Fruit fly (Drosophila melanogaster) whole organism, prepupa: ENCODE data around the gene CG8765.

Experiments used
- CG10631 ChIP-seq: fragments of 200-800 bp; sonication (Bioruptor generic); optimal IDR thresholded peaks from 2 replicates; lab custom pipeline; 2016; ENCODE audit warnings: missing biosample characterization, missing genetic modification characterization
- CG11294 ChIP-seq: fragments of 200-800 bp; sonication (Bioruptor generic); IDR thresholded peaks from 2 replicates; pipeline ENCODE4 v1.3.6; 2022; ENCODE audit warnings: missing biosample characterization, missing genetic modification characterization
- CG11762 ChIP-seq: fragments of 200-800 bp; sonication (Bioruptor generic); optimal IDR thresholded peaks from 3 replicates; lab custom pipeline; 2016; ENCODE audit warnings: missing biosample characterization, missing genetic modification characterization; ENCODE audit not compliant: insufficient read depth
- CG11902 ChIP-seq: fragments of 200-800 bp; sonication (Bioruptor generic); optimal IDR thresholded peaks from 3 replicates; lab custom pipeline; 2016; ENCODE audit warnings: missing biosample characterization, missing genetic modification characterization
- CG15336 ChIP-seq: fragments of 200-800 bp; sonication (Bioruptor generic); IDR thresholded peaks from 2 replicates; pipeline ENCODE4 v1.3.6; 2022; ENCODE audit warnings: missing biosample characterization, missing genetic modification characterization
- CG1621 ChIP-seq: fragments of 200-800 bp; sonication (Bioruptor generic); optimal IDR thresholded peaks from 3 replicates; lab custom pipeline; 2018; ENCODE audit warnings: missing biosample characterization, mild to moderate bottlenecking, missing genetic modification characterization
- CG3032 ChIP-seq: fragments of 200-800 bp; optimal IDR thresholded peaks from 2 replicates; lab custom pipeline; 2019; ENCODE audit warnings: missing biosample characterization, mild to moderate bottlenecking, missing genetic modification characterization, moderate library complexity
- CG31627 ChIP-seq: fragments of 200-800 bp; sonication (Bioruptor generic); optimal IDR thresholded peaks from 3 replicates; lab custom pipeline; 2016; ENCODE audit warnings: missing biosample characterization, missing genetic modification characterization
- CG32006 ChIP-seq: fragments of 200-800 bp; sonication (Bioruptor generic); optimal IDR thresholded peaks from 3 replicates; lab custom pipeline; 2017; ENCODE audit warnings: missing biosample characterization, mild to moderate bottlenecking, missing genetic modification characterization
- CG3919 ChIP-seq: fragments of 200-800 bp; sonication (Bioruptor generic); optimal IDR thresholded peaks from 3 replicates; lab custom pipeline; 2016; ENCODE audit warnings: missing biosample characterization, missing genetic modification characterization
- CG4318 ChIP-seq: fragments of 200-800 bp; sonication (Bioruptor generic); optimal IDR thresholded peaks from 3 replicates; lab custom pipeline; 2017; ENCODE audit warnings: missing biosample characterization, mild to moderate bottlenecking, missing genetic modification characterization
- CG6163 ChIP-seq: fragments of 200-800 bp; sonication (Bioruptor generic); IDR thresholded peaks from 3 replicates; pipeline ENCODE4 v1.3.6; 2022; ENCODE audit warnings: missing biosample characterization, missing genetic modification characterization
- CG6276 ChIP-seq: fragments of 200-800 bp; sonication (Bioruptor generic); optimal IDR thresholded peaks from 2 replicates; lab custom pipeline; 2017; ENCODE audit warnings: missing biosample characterization, mild to moderate bottlenecking, missing genetic modification characterization
- CG6792 ChIP-seq: fragments of 200-800 bp; sonication (Bioruptor generic); optimal IDR thresholded peaks from 3 replicates; lab custom pipeline; 2016; ENCODE audit warnings: missing biosample characterization, missing genetic modification characterization
- CG6808 ChIP-seq: fragments of 200-800 bp; sonication (Bioruptor generic); optimal IDR thresholded peaks from 3 replicates; lab custom pipeline; 2017; ENCODE audit warnings: missing biosample characterization, missing genetic modification characterization, mild to moderate bottlenecking, moderate library complexity, missing genetic modification reagents
- CG6854 ChIP-seq: fragments of 200-800 bp; sonication (Bioruptor generic); optimal IDR thresholded peaks from 2 replicates; lab custom pipeline; 2017; ENCODE audit warnings: missing biosample characterization, mild to moderate bottlenecking, missing genetic modification characterization
- CG7368 ChIP-seq: fragments of 200-800 bp; sonication (Bioruptor generic); optimal IDR thresholded peaks from 3 replicates; lab custom pipeline; 2016; ENCODE audit warnings: missing biosample characterization, missing genetic modification characterization
- CG8632 ChIP-seq: fragments of 200-800 bp; sonication (Bioruptor generic); optimal IDR thresholded peaks from 3 replicates; lab custom pipeline; 2016; ENCODE audit warnings: missing biosample characterization, missing genetic modification characterization
- CG9139 ChIP-seq: fragments of 200-800 bp; sonication (Bioruptor generic); optimal IDR thresholded peaks from 3 replicates; lab custom pipeline; 2017; ENCODE audit warnings: missing biosample characterization, mild to moderate bottlenecking, missing genetic modification characterization
- Eip75B ChIP-seq: fragments of 200-800 bp; sonication (Bioruptor generic); optimal IDR thresholded peaks from 3 replicates; lab custom pipeline; 2016; ENCODE audit warnings: missing biosample characterization, missing genetic modification characterization
- Eip78C ChIP-seq: fragments of 200-800 bp; sonication (Bioruptor generic); peaks from one replicate; lab custom pipeline; 2016; ENCODE audit warnings: missing biosample characterization, missing genetic modification characterization
- Eip93F ChIP-seq: fragments of 200-800 bp; sonication (Bioruptor generic); optimal IDR thresholded peaks from 2 replicates; lab custom pipeline; 2016; ENCODE audit warnings: missing biosample characterization, mild to moderate bottlenecking, missing genetic modification characterization
- Ets21C ChIP-seq: fragments of 200-800 bp; sonication (Bioruptor generic); optimal IDR thresholded peaks from 3 replicates; lab custom pipeline; 2016; ENCODE audit warnings: missing biosample characterization, missing genetic modification characterization
- Gug ChIP-seq: fragments of 200-800 bp; sonication (Bioruptor generic); IDR thresholded peaks from 2 replicates; pipeline ENCODE4 v1.3.6; 2022; ENCODE audit warnings: missing biosample characterization, missing genetic modification characterization
- Hr39 ChIP-seq: fragments of 200-800 bp; sonication (Bioruptor generic); optimal IDR thresholded peaks from 2 replicates; lab custom pipeline; 2016; ENCODE audit warnings: missing biosample characterization, missing genetic modification characterization
- Lpt ChIP-seq: fragments of 200-800 bp; sonication (Bioruptor generic); optimal IDR thresholded peaks from 3 replicates; lab custom pipeline; 2016; ENCODE audit warnings: missing biosample characterization, missing genetic modification characterization
- Met ChIP-seq: fragments of 200-800 bp; sonication (Bioruptor generic); optimal IDR thresholded peaks from 3 replicates; lab custom pipeline; 2016; ENCODE audit warnings: missing biosample characterization, missing genetic modification characterization
- OdsH ChIP-seq: fragments of 200-800 bp; sonication (Bioruptor generic); optimal IDR thresholded peaks from 3 replicates; lab custom pipeline; 2016; ENCODE audit warnings: missing biosample characterization, missing genetic modification characterization
- Smox ChIP-seq: fragments of 200-800 bp; sonication (Bioruptor generic); optimal IDR thresholded peaks from 3 replicates; lab custom pipeline; 2016; ENCODE audit warnings: missing biosample characterization, missing genetic modification characterization
- Sox14 ChIP-seq: fragments of 200-800 bp; sonication (Bioruptor generic); optimal IDR thresholded peaks from 3 replicates; lab custom pipeline; 2016; ENCODE audit warnings: missing biosample characterization, missing genetic modification characterization
- achi ChIP-seq: fragments of 200-800 bp; sonication (Bioruptor generic); optimal IDR thresholded peaks from 3 replicates; lab custom pipeline; 2016; ENCODE audit warnings: missing biosample characterization, missing genetic modification characterization
- acj6 ChIP-seq: fragments of 200-800 bp; sonication (Bioruptor generic); optimal IDR thresholded peaks from 3 replicates; lab custom pipeline; 2016; ENCODE audit warnings: missing biosample characterization, missing genetic modification characterization
- cyc ChIP-seq: fragments of 200-800 bp; sonication (Bioruptor generic); optimal IDR thresholded peaks from 3 replicates; lab custom pipeline; 2016; ENCODE audit warnings: missing biosample characterization, missing genetic modification characterization
- dac ChIP-seq: fragments of 200-800 bp; sonication (Bioruptor generic); optimal IDR thresholded peaks from 2 replicates; lab custom pipeline; 2017; ENCODE audit warnings: missing biosample characterization, mild to moderate bottlenecking, missing genetic modification characterization
- dsx ChIP-seq: fragments of 200-800 bp; optimal IDR thresholded peaks from 3 replicates; lab custom pipeline; 2019; ENCODE audit warnings: missing biosample characterization, mild to moderate bottlenecking, missing genetic modification characterization, moderate library complexity; ENCODE audit not compliant: poor library complexity, severe bottlenecking
- esn ChIP-seq: fragments of 200-800 bp; sonication (Bioruptor generic); optimal IDR thresholded peaks from 2 replicates; lab custom pipeline; 2016; ENCODE audit warnings: missing biosample characterization, mild to moderate bottlenecking, missing genetic modification characterization, moderate library complexity
- fd59A ChIP-seq: fragments of 200-800 bp; sonication (Bioruptor generic); optimal IDR thresholded peaks from 2 replicates; lab custom pipeline; 2017; ENCODE audit warnings: missing biosample characterization, mild to moderate bottlenecking, missing genetic modification characterization, missing genetic modification reagents
- fd85E ChIP-seq: fragments of 200-800 bp; sonication (Bioruptor generic); optimal IDR thresholded peaks from 3 replicates; lab custom pipeline; 2016; ENCODE audit warnings: missing biosample characterization, missing genetic modification characterization
- fkh ChIP-seq: fragments of 200-800 bp; sonication (Bioruptor generic); optimal IDR thresholded peaks from 3 replicates; lab custom pipeline; 2017; ENCODE audit warnings: missing biosample characterization, mild to moderate bottlenecking, missing genetic modification characterization, moderate library complexity
- lz ChIP-seq: fragments of 200-800 bp; sonication (Bioruptor generic); optimal IDR thresholded peaks from 3 replicates; lab custom pipeline; 2016; ENCODE audit warnings: missing biosample characterization, missing genetic modification characterization
- net ChIP-seq: fragments of 200-800 bp; sonication (Bioruptor generic); optimal IDR thresholded peaks from 3 replicates; lab custom pipeline; 2016; ENCODE audit warnings: missing biosample characterization, missing genetic modification characterization
- pdm3 ChIP-seq: fragments of 200-800 bp; sonication (Bioruptor generic); optimal IDR thresholded peaks from 3 replicates; lab custom pipeline; 2016; ENCODE audit warnings: missing biosample characterization, missing genetic modification characterization
- spab ChIP-seq: fragments of 200-800 bp; sonication (Bioruptor generic); optimal IDR thresholded peaks from 2 replicates; lab custom pipeline; 2017; ENCODE audit warnings: missing biosample characterization, mild to moderate bottlenecking, missing genetic modification characterization, missing genetic modification reagents
- svp ChIP-seq: fragments of 200-800 bp; sonication (Bioruptor generic); peaks from one replicate; lab custom pipeline; 2016; ENCODE audit warnings: missing biosample characterization, missing genetic modification characterization
- topi ChIP-seq: fragments of 200-800 bp; sonication (Bioruptor generic); optimal IDR thresholded peaks from 3 replicates; lab custom pipeline; 2016; ENCODE audit warnings: missing biosample characterization, missing genetic modification characterization
- vri ChIP-seq: fragments of 200-800 bp; sonication (Bioruptor generic); optimal IDR thresholded peaks from 3 replicates; lab custom pipeline; 2016; ENCODE audit warnings: missing biosample characterization, mild to moderate bottlenecking, missing genetic modification characterization

Gene CG8765

DNA sequence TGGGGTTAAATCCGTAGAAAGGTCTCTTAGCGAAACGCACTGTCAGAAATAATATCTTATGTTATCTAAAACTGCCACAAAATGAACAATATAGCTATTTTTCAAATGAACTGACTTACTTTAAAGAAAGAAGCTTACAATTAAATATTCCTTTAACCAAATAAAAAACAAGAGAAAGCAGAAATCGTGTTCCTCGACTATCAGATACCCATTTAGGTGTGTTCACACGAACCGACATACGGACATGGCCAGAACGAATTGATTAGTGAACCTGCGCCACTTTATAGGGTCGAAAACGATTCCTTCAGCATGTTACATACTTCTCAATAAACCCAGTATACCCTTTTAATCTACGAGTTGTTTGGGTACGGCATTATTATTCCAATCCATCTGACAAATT, 3.6 kb downstream of the CG8765 start:
- no peak for TF ChIP-seq spab
- no peak for TF ChIP-seq CG31627 (GFP tag; lab: Kevin White, UChicago)
- TF ChIP-seq CG3919 (GFP tag; lab: Kevin White, UChicago) = no peak
- no peak for TF ChIP-seq svp (GFP tag; lab: Kevin White, UChicago)
- no peak for TF ChIP-seq topi (GFP tag; lab: Kevin White, UChicago)
- TF ChIP-seq CG32006 = no peak
- no peak for TF ChIP-seq CG11294 (GFP tag; lab: Robert Waterston, UW)
- no peak for TF ChIP-seq CG1621 (tag; lab: Kevin White, UChicago)
- TF ChIP-seq OdsH (GFP tag; lab: Kevin White, UChicago) = no peak
- no peak for TF ChIP-seq achi (GFP tag; lab: Kevin White, UChicago)
- no peak for TF ChIP-seq dac (GFP tag; lab: Kevin White, UChicago)
- TF ChIP-seq CG6163 (GFP tag; lab: Robert Waterston, UW) = no peak
- no peak for TF ChIP-seq dsx (GFP tag; lab: Kevin White, UChicago)
- no peak for TF ChIP-seq CG6808 (GFP tag; lab: Kevin White, UChicago)
- no peak for TF ChIP-seq Smox (GFP tag; lab: Kevin White, UChicago)
- TF ChIP-seq CG11902 (GFP tag; lab: Kevin White, UChicago) = no peak
- TF ChIP-seq esn = no peak
- TF ChIP-seq CG4318 (GFP tag; lab: Kevin White, UChicago) = no peak
- no peak for TF ChIP-seq vri (GFP tag; lab: Kevin White, UChicago)

DNA sequence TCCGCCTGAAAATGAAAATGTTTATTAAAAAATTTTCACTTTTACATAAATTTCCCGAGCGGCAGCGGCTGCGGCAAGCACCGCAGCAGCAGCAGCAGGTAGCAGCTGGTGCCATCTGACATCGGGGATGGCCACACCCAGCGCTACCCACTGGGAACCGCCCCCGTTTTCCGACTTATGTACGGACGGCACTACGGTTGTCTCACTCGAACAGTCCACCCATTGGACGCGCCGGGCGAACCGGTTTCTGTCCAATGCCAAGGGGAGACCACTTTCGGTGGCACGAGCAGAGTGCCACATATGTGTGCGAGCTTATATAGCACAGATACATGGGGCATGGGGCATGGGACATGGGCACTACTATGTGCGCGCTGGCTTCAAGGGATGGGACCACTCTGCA, 4.3 kb downstream of the CG8765 start:
- no peak for TF ChIP-seq CG7368
- TF ChIP-seq Eip75B (GFP tag; lab: Kevin White, UChicago) = no peak
- no peak for TF ChIP-seq CG4318 (GFP tag; lab: Kevin White, UChicago)
- TF ChIP-seq OdsH (GFP tag; lab: Kevin White, UChicago) = no peak
- no peak for TF ChIP-seq CG15336 (GFP tag; lab: Robert Waterston, UW)
- no peak for TF ChIP-seq Met (GFP tag; lab: Kevin White, UChicago)
- TF ChIP-seq fd85E (GFP tag; lab: Kevin White, UChicago) = no peak
- TF ChIP-seq Lpt (GFP tag; lab: Kevin White, UChicago) = no peak
- no peak for TF ChIP-seq cyc
- no peak for TF ChIP-seq Smox (GFP tag; lab: Kevin White, UChicago)
- no peak for TF ChIP-seq CG6792
- TF ChIP-seq CG31627 (GFP tag; lab: Kevin White, UChicago) = no peak
- TF ChIP-seq CG3032 (tag; lab: Kevin White, UChicago) = no peak
- no peak for TF ChIP-seq esn
- TF ChIP-seq lz (GFP tag; lab: Kevin White, UChicago) = no peak
- TF ChIP-seq CG10631 (GFP tag; lab: Kevin White, UChicago) = no peak
- TF ChIP-seq CG6854 (GFP tag; lab: Kevin White, UChicago) = no peak

DNA sequence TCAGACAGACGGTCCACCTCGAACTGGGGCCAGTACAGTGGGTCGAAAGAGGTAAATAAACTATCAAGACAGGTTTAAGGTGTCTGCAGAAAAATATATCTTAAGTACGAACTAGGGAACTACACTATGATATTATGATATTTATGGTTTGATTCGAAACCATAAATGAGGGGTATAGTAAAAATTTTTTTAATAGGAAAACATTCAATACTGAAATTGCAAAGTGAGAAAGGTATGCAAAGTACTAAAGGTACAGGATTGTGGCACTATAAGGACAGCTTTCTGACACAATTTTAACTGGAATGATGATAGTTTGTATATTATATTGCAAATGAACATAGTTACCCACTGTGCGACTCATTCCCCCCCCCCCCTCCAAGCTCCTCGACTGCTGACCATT, 11.1 kb downstream of the CG8765 start:
- TF ChIP-seq CG7368 (no peak), lz (GFP tag; lab: Kevin White, UChicago) (peak; percentile 52), dac (GFP tag; lab: Kevin White, UChicago) (peak; percentile 7), Hr39 (GFP tag; lab: Kevin White, UChicago) (peak; percentile 37), CG9139 (GFP tag; lab: Kevin White, UChicago) (peak; percentile 13), fd85E (GFP tag; lab: Kevin White, UChicago) (no peak), CG3032 (tag; lab: Kevin White, UChicago) (peak; percentile 19), Sox14 (GFP tag; lab: Kevin White, UChicago) (peak; percentile 21), CG11762 (GFP tag; lab: Kevin White, UChicago) (peak; percentile 19), fkh (no peak), Gug (GFP tag; lab: Robert Waterston, UW) (no peak), CG8632 (GFP tag; lab: Kevin White, UChicago) (no peak), Ets21C (GFP tag; lab: Kevin White, UChicago) (no peak), fd59A (GFP tag; lab: Kevin White, UChicago) (peak; percentile 13), esn (peak; percentile 50), Eip75B (GFP tag; lab: Kevin White, UChicago) (peak; percentile 55), acj6 (peak; percentile 25), Met (GFP tag; lab: Kevin White, UChicago) (peak; percentile 52), CG15336 (GFP tag; lab: Robert Waterston, UW) (peak; percentile 42; the same call in 1 of the 2 replicates), CG6808 (GFP tag; lab: Kevin White, UChicago) (peak; percentile 39), CG32006 (peak; percentile 56), net (GFP tag; lab: Kevin White, UChicago) (no peak), Eip93F (GFP tag; lab: Kevin White, UChicago) (no peak), achi (GFP tag; lab: Kevin White, UChicago) (peak; percentile 37), spab (peak; percentile 35), Lpt (GFP tag; lab: Kevin White, UChicago) (no peak), CG6276 (GFP tag; lab: Kevin White, UChicago) (peak; percentile 1), pdm3 (peak; percentile 16), vri (GFP tag; lab: Kevin White, UChicago) (no peak), CG11902 (GFP tag; lab: Kevin White, UChicago) (peak; percentile 15), CG3919 (GFP tag; lab: Kevin White, UChicago) (peak; percentile 38), Eip78C (GFP tag; lab: Kevin White, UChicago) (peak; percentile 82)
